Worm (Caenorhabditis elegans): ENCODE results near the gene ubh-1.
A peak's percentile ranks its signal among the peaks of the same experiment; 100 is the strongest.

- TF ChIP-seq unc-62 (GFP tag; optimal IDR thresholded peaks at IDR 0.05) (no peak), madf-3 (GFP tag; IDR thresholded peaks at IDR 0.05) (0 out of 2 replicates have a peak, but pooled peaks have one; percentile 55), K11D2.4 (GFP tag; IDR thresholded peaks at IDR 0.05) (no peak)
Measured at ce11 chrV:6551707-6552390, 40.6 kb upstream of the ubh-1 start, which contains the start of gene twk-10.
